Worm (Caenorhabditis elegans) whole organism, late embryonic: Measurements from ENCODE around the gene C16D9.1.

ENCODE experiments used
- K09A11.1 ChIP-seq: sonication (generic microtip); optimal IDR thresholded peaks from 2 replicates; lab custom pipeline; 2017; ENCODE audit warnings: antibody characterized with exemption, mild to moderate bottlenecking, missing genetic modification characterization, missing compliant biosample characterization; ENCODE audit not compliant: insufficient read depth
- ama-1 ChIP-seq: fragments of 150-350 bp; optimal IDR thresholded peaks from 2 replicates; lab custom pipeline; 2014
- ceh-30 ChIP-seq: fragments of 150-350 bp; optimal IDR thresholded peaks from 2 replicates; lab custom pipeline; 2014; ENCODE audit warnings: missing biosample characterization, missing genetic modification characterization
- ceh-31 ChIP-seq: sonication (generic microtip); optimal IDR thresholded peaks from 2 replicates; lab custom pipeline; 2016; ENCODE audit warnings: missing genetic modification characterization, missing compliant biosample characterization
- che-1 ChIP-seq: sonication (generic microtip); optimal IDR thresholded peaks from 2 replicates; lab custom pipeline; 2016; ENCODE audit warnings: mild to moderate bottlenecking, missing genetic modification characterization, missing compliant biosample characterization
- dve-1 ChIP-seq: sonication (generic microtip); optimal IDR thresholded peaks from 2 replicates; lab custom pipeline; 2017; ENCODE audit warnings: antibody characterized with exemption, mild to moderate bottlenecking, missing genetic modification characterization, missing compliant biosample characterization
- lin-11 ChIP-seq: fragments of 200-800 bp; sonication (Bioruptor generic); optimal IDR thresholded peaks from 2 replicates; lab custom pipeline; 2018; ENCODE audit warnings: mild to moderate bottlenecking, missing genetic modification characterization, missing compliant biosample characterization
- nhr-11 ChIP-seq: fragments of 150-350 bp; optimal IDR thresholded peaks from 2 replicates; lab custom pipeline; 2014; ENCODE audit warnings: missing biosample characterization, missing genetic modification characterization
- pqm-1 ChIP-seq: sonication (generic microtip); optimal IDR thresholded peaks from 2 replicates; lab custom pipeline; 2016; ENCODE audit warnings: missing genetic modification characterization, missing compliant biosample characterization
- rnt-1 ChIP-seq: sonication (generic microtip); optimal IDR thresholded peaks from 2 replicates; lab custom pipeline; 2016; ENCODE audit warnings: missing genetic modification characterization, missing compliant biosample characterization
- sdc-2 ChIP-seq: sonication (generic microtip); optimal IDR thresholded peaks from 2 replicates; lab custom pipeline; 2016; ENCODE audit warnings: missing genotype, missing genetic modification characterization, missing compliant biosample characterization
- syd-9 ChIP-seq: sonication (generic microtip); optimal IDR thresholded peaks from 2 replicates; lab custom pipeline; 2016; ENCODE audit warnings: mild to moderate bottlenecking, missing genetic modification characterization, moderate library complexity, missing compliant biosample characterization

- no peak for TF ChIP-seq rnt-1 (tag; lab: Kevin White, UChicago)
- TF ChIP-seq syd-9 (tag; lab: Kevin White, UChicago): no peak
- no peak for TF ChIP-seq K09A11.1 (tag; lab: Kevin White, UChicago)
- TF ChIP-seq sdc-2 (tag; lab: Kevin White, UChicago): no peak
- no peak for TF ChIP-seq pqm-1
- TF ChIP-seq ama-1 (lab: Kevin White, UChicago): no peak
- no peak for TF ChIP-seq ceh-30 (tag; lab: Kevin White, UChicago)
- TF ChIP-seq ceh-31 (tag; lab: Kevin White, UChicago): no peak
- TF ChIP-seq che-1 (tag; lab: Kevin White, UChicago): no peak
- no peak for TF ChIP-seq lin-11
- no peak for TF ChIP-seq dve-1 (tag; lab: Kevin White, UChicago)
- TF ChIP-seq nhr-11 (tag; lab: Kevin White, UChicago): no peak
Observed at ce11 chrV:8221083-8221538, 38.0 kb upstream of the C16D9.1 start, which contains the start of the genes cogc-6 and air-1.
